Fruit fly (Drosophila melanogaster) whole organism, embryonic: ENCODE measurements around the gene CG31875.

Experiments used
- Blimp-1 ChIP-seq: fragments of 200-800 bp; sonication (Bioruptor generic); optimal IDR thresholded peaks from 3 replicates; lab custom pipeline; 2018; ENCODE audit warnings: missing biosample characterization, missing genetic modification characterization, mild to moderate bottlenecking, moderate library complexity, missing genetic modification reagents
- CG10147 ChIP-seq: fragments of 200-800 bp; sonication (Bioruptor generic); optimal IDR thresholded peaks from 2 replicates; lab custom pipeline; 2019; ENCODE audit warnings: missing biosample characterization, mild to moderate bottlenecking, missing genetic modification characterization, moderate library complexity
- CG10565 ChIP-seq: fragments of 200-800 bp; sonication (Bioruptor generic); optimal IDR thresholded peaks from 3 replicates; lab custom pipeline; 2016; ENCODE audit warnings: missing biosample characterization, mild to moderate bottlenecking, missing genetic modification characterization
- CG10979 ChIP-seq: fragments of 200-800 bp; sonication (Bioruptor generic); optimal IDR thresholded peaks from 2 replicates; lab custom pipeline; 2018; ENCODE audit warnings: missing biosample characterization, mild to moderate bottlenecking, missing genetic modification characterization, moderate library complexity
- CG12104 ChIP-seq: fragments of 200-800 bp; sonication (Bioruptor generic); optimal IDR thresholded peaks from 3 replicates; lab custom pipeline; 2016; ENCODE audit warnings: missing biosample characterization, missing genetic modification characterization
- CG12769 ChIP-seq: fragments of 200-800 bp; sonication (Bioruptor generic); optimal IDR thresholded peaks from 2 replicates; lab custom pipeline; 2019; ENCODE audit warnings: missing biosample characterization, mild to moderate bottlenecking, missing genetic modification characterization, moderate library complexity
- CG13894 ChIP-seq: fragments of 200-800 bp; sonication (Bioruptor generic); optimal IDR thresholded peaks from 3 replicates; lab custom pipeline; 2018; ENCODE audit warnings: missing biosample characterization, mild to moderate bottlenecking, missing genetic modification characterization, moderate library complexity
- CG14014 ChIP-seq: fragments of 200-800 bp; sonication (Bioruptor generic); IDR thresholded peaks from 2 replicates; pipeline ENCODE4 v1.3.6; 2022; ENCODE audit warnings: missing biosample characterization, missing genetic modification characterization
- CG16813 ChIP-seq: fragments of 200-800 bp; sonication (Bioruptor generic); IDR thresholded peaks from 3 replicates; pipeline ENCODE4 v1.3.6; 2022; ENCODE audit warnings: missing biosample characterization, missing genetic modification characterization; ENCODE audit not compliant: partially characterized antibody
- CG2120 ChIP-seq: fragments of 200-800 bp; sonication (Bioruptor generic); optimal IDR thresholded peaks from 3 replicates; lab custom pipeline; 2016; ENCODE audit warnings: missing biosample characterization, missing genetic modification characterization
- CG31388 ChIP-seq: fragments of 200-800 bp; sonication (Bioruptor generic); optimal IDR thresholded peaks from 2 replicates; lab custom pipeline; 2016; ENCODE audit warnings: missing biosample characterization, missing genetic modification characterization
- CG3163 ChIP-seq: fragments of 200-800 bp; sonication (Bioruptor generic); optimal IDR thresholded peaks from 3 replicates; lab custom pipeline; 2016; ENCODE audit warnings: missing biosample characterization, missing genetic modification characterization
- CG32532 ChIP-seq: fragments of 200-800 bp; sonication (Bioruptor generic); IDR thresholded peaks from 2 replicates; pipeline ENCODE4 v1.3.6; 2022; ENCODE audit warnings: missing biosample characterization, missing genetic modification characterization
- CG3726 ChIP-seq: fragments of 200-800 bp; sonication (Bioruptor generic); IDR thresholded peaks from 3 replicates; pipeline ENCODE4, ENCODE4 v1.3.6; 2022; ENCODE audit warnings: missing biosample characterization, missing genetic modification characterization
- CG4730 ChIP-seq: fragments of 200-800 bp; sonication (Bioruptor generic); IDR thresholded peaks from 2 replicates; pipeline ENCODE4 v1.3.6; 2022; ENCODE audit warnings: missing biosample characterization, missing genetic modification characterization
- CG4854 ChIP-seq: fragments of 200-800 bp; sonication (Bioruptor generic); optimal IDR thresholded peaks from 2 replicates; lab custom pipeline; 2016; ENCODE audit warnings: missing biosample characterization, missing genetic modification characterization, inconsistent platforms
- CG6175 ChIP-seq: fragments of 200-800 bp; sonication (Bioruptor generic); IDR thresholded peaks from 3 replicates; pipeline ENCODE4 v1.3.6; 2022; ENCODE audit warnings: missing biosample characterization, missing genetic modification characterization
- CG7963 ChIP-seq: fragments of 200-800 bp; sonication (Bioruptor generic); IDR thresholded peaks from 3 replicates; pipeline ENCODE4 v1.3.6; 2022; ENCODE audit warnings: missing biosample characterization, missing genetic modification characterization; ENCODE audit not compliant: partially characterized antibody
- CG8290 ChIP-seq, 3 experiments: fragments of 200-800 bp; sonication (Bioruptor generic); optimal IDR thresholded peaks; 2 replicates each; lab custom pipeline; 2016 to 2019; ENCODE audit warnings: missing biosample characterization in 3 of 3, missing genetic modification characterization in 3 of 3, mild to moderate bottlenecking in 2 of 3, moderate library complexity in 1 of 3
- CG8388 ChIP-seq: fragments of 200-800 bp; sonication (Bioruptor generic); optimal IDR thresholded peaks from 2 replicates; lab custom pipeline; 2019; ENCODE audit warnings: missing biosample characterization, mild to moderate bottlenecking, missing genetic modification characterization, moderate library complexity
- CoRest ChIP-seq: fragments of 200-800 bp; sonication (Bioruptor generic); optimal IDR thresholded peaks from 3 replicates; lab custom pipeline; 2018; ENCODE audit warnings: missing biosample characterization, mild to moderate bottlenecking, missing genetic modification characterization, moderate library complexity
- Fer2 ChIP-seq: fragments of 200-800 bp; sonication (Bioruptor generic); optimal IDR thresholded peaks from 2 replicates; lab custom pipeline; 2018; ENCODE audit warnings: missing biosample characterization, mild to moderate bottlenecking, missing genetic modification characterization, moderate library complexity
- Lhr ChIP-seq: fragments of 200-800 bp; sonication (Bioruptor generic); optimal IDR thresholded peaks from 3 replicates; lab custom pipeline; 2017; ENCODE audit warnings: mild to moderate bottlenecking, missing biosample characterization, missing genetic modification reagents, missing genetic modification characterization
- Med ChIP-seq: fragments of 200-800 bp; sonication (Bioruptor generic); peaks from one replicate; lab custom pipeline; 2016; ENCODE audit warnings: missing biosample characterization, missing genetic modification characterization, mild to moderate bottlenecking, inconsistent platforms, moderate library complexity
- NK7.1 ChIP-seq: fragments of 200-800 bp; sonication (Bioruptor generic); optimal IDR thresholded peaks from 3 replicates; lab custom pipeline; 2016; ENCODE audit warnings: missing biosample characterization, missing genetic modification characterization
- Neu2 ChIP-seq: fragments of 200-800 bp; sonication (Bioruptor generic); optimal IDR thresholded peaks from 3 replicates; lab custom pipeline; 2016; ENCODE audit warnings: missing biosample characterization, missing genetic modification characterization, borderline replicate concordance
- Nf-YA ChIP-seq: fragments of 200-800 bp; sonication (Bioruptor generic); IDR thresholded peaks from 2 replicates; pipeline ENCODE4 v1.3.6; 2022; ENCODE audit warnings: missing biosample characterization, missing genetic modification characterization
- Nf-YB ChIP-seq: fragments of 200-800 bp; sonication (Bioruptor generic); optimal IDR thresholded peaks from 3 replicates; lab custom pipeline; 2019; ENCODE audit warnings: missing biosample characterization, mild to moderate bottlenecking, missing genetic modification characterization, moderate library complexity
- Sin3A ChIP-seq: fragments of >200 bp; optimal IDR thresholded peaks from 2 replicates; lab custom pipeline; 2018
- Sry-δ ChIP-seq: fragments of 200-800 bp; sonication (Bioruptor generic); optimal IDR thresholded peaks from 2 replicates; lab custom pipeline; 2016; ENCODE audit warnings: missing biosample characterization, missing genetic modification characterization
- Tbp ChIP-seq: fragments of >200 bp; optimal IDR thresholded peaks from 2 replicates; lab custom pipeline; 2018; ENCODE audit warnings: missing biosample characterization, missing genetic modification characterization
- Usf ChIP-seq: fragments of 200-800 bp; sonication (Bioruptor generic); optimal IDR thresholded peaks from 2 replicates; lab custom pipeline; 2017; ENCODE audit warnings: missing genotype, missing biosample characterization, missing genetic modification characterization
- amos ChIP-seq: fragments of 200-800 bp; sonication (Bioruptor generic); IDR thresholded peaks from 2 replicates; pipeline ENCODE4 v1.3.6; 2022; ENCODE audit warnings: missing biosample characterization, missing genetic modification characterization; ENCODE audit not compliant: partially characterized antibody
- ara ChIP-seq: fragments of 200-800 bp; sonication (Bioruptor generic); IDR thresholded peaks from 2 replicates; pipeline ENCODE4 v1.3.6; 2022; ENCODE audit warnings: missing biosample characterization, missing genetic modification characterization
- btn ChIP-seq: fragments of 200-800 bp; sonication (Bioruptor generic); optimal IDR thresholded peaks from 2 replicates; lab custom pipeline; 2016; ENCODE audit warnings: missing biosample characterization, missing genetic modification characterization
- gcm ChIP-seq: fragments of 200-800 bp; sonication (Bioruptor generic); optimal IDR thresholded peaks from 2 replicates; lab custom pipeline; 2019; ENCODE audit warnings: missing biosample characterization, mild to moderate bottlenecking, missing genetic modification characterization, moderate library complexity
- grn ChIP-seq: fragments of 200-800 bp; sonication (Bioruptor generic); optimal IDR thresholded peaks from 3 replicates; lab custom pipeline; 2017; ENCODE audit warnings: missing biosample characterization, missing genetic modification characterization
- gsb ChIP-seq: fragments of 200-800 bp; sonication (Bioruptor generic); IDR thresholded peaks from 2 replicates; pipeline ENCODE4 v1.3.6; 2022; ENCODE audit warnings: missing biosample characterization, missing genetic modification characterization
- hbn ChIP-seq: fragments of 200-800 bp; sonication (Bioruptor generic); IDR thresholded peaks from 2 replicates; pipeline ENCODE4 v1.3.6; 2022; ENCODE audit warnings: missing biosample characterization, missing genetic modification characterization; ENCODE audit not compliant: partially characterized antibody
- jing ChIP-seq: fragments of 200-800 bp; sonication (Bioruptor generic); optimal IDR thresholded peaks from 2 replicates; lab custom pipeline; 2018; ENCODE audit warnings: missing biosample characterization, mild to moderate bottlenecking, missing genetic modification characterization
- nerfin-2 ChIP-seq: fragments of 200-800 bp; sonication (Bioruptor generic); IDR thresholded peaks from 2 replicates; pipeline ENCODE4 v1.3.6; 2022; ENCODE audit warnings: missing biosample characterization, missing genetic modification characterization; ENCODE audit not compliant: partially characterized antibody
- pan ChIP-seq, 4 experiments: fragments of >200 bp in 3 of 4; fragments of 200-800 bp in 1 of 4; sonication (Bioruptor generic) in 1 of 4; optimal IDR thresholded peaks in 3 of 4; IDR thresholded peaks in 1 of 4; 2 replicates each; pipeline versions ENCODE4 v1.3.6 to Lab custom; 2017 to 2022; ENCODE audit warnings: missing biosample characterization in 2 of 4, missing genetic modification characterization in 2 of 4, mixed read lengths in 1 of 4
- phol ChIP-seq: fragments of 200-800 bp; sonication (Bioruptor generic); optimal IDR thresholded peaks from 3 replicates; lab custom pipeline; 2018; ENCODE audit warnings: missing biosample characterization, mild to moderate bottlenecking, missing genetic modification characterization, moderate library complexity
- pita ChIP-seq: fragments of 200-800 bp; sonication (Bioruptor generic); optimal IDR thresholded peaks from 2 replicates; lab custom pipeline; 2017; ENCODE audit warnings: missing biosample characterization, mild to moderate bottlenecking, missing genetic modification characterization
- sim ChIP-seq: fragments of 200-800 bp; sonication (Bioruptor generic); IDR thresholded peaks from 2 replicates; pipeline ENCODE4 v1.3.6; 2022; ENCODE audit warnings: missing biosample characterization, missing genetic modification characterization
- sob ChIP-seq: fragments of 200-800 bp; sonication (Bioruptor generic); IDR thresholded peaks from 2 replicates; pipeline ENCODE4 v1.3.6; 2022; ENCODE audit warnings: missing biosample characterization, missing genetic modification characterization
- sug ChIP-seq: fragments of 200-800 bp; optimal IDR thresholded peaks from 2 replicates; lab custom pipeline; 2019; ENCODE audit warnings: missing biosample characterization, mild to moderate bottlenecking, missing genetic modification characterization, moderate library complexity

Gene CG31875

DNA sequence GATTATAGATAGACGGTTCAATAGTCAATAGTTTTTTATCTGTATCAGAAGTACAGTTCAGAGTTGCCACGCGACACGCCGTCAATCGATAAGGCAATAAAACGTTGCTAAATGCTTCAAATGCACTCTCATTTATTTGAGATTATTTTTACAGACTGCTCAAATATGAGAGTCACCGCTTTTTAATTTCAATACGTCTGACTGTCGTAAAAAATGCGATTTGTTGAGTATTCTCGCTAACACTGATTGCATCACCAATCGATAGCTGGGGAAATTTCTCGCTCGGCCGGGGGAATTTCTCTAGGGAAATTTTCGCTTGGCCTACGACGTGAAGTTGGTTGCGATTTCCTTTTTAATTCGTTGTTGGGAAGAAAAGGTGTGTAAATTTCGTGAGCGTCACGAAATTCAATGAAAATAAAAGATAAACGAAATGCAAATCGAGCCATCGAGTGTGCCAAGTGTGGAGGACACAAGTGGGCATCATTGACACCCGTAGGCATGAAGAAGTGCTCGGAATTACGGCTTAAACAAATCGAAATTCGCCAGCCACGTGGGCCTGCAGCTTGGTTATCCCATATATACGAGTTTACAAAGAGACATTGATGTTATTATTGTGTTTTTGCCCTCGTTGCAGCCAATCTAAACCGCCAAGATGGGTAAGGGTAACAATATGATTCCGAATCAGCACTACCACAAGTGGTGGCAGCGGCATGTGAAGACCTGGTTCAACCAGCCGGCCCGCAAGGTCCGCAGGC, 35.4 kb downstream of the CG31875 start, which contains the start of the genes Dref and RpL13 (continued):
- TF ChIP-seq jing = no peak
- peak; percentile 66 for TF ChIP-seq CG14014
- peak; percentile 75 for TF ChIP-seq CG10979 (tag; lab: Kevin White, UChicago)
- TF ChIP-seq CG7963 (GFP tag; lab: Robert Waterston, UW) = peak; percentile 66; the same call in 1 of the 3 replicates
- peak; percentile 3 for TF ChIP-seq CG31388
- peak; percentile 73 for TF ChIP-seq btn (GFP tag; lab: Kevin White, UChicago)
- no peak for TF ChIP-seq pita
- peak; percentile 81 for TF ChIP-seq CG10147 (GFP tag; lab: Kevin White, UChicago)
- TF ChIP-seq sug (tag; lab: Kevin White, UChicago) = peak; percentile 90
- TF ChIP-seq Fer2 (tag; lab: Kevin White, UChicago) = peak; percentile 86
- peak; percentile 52 for TF ChIP-seq Neu2 (GFP tag; lab: Kevin White, UChicago)
- peak; percentile 99 for TF ChIP-seq Med (GFP tag; lab: Kevin White, UChicago)
- TF ChIP-seq grn = peak; percentile 86
- peak; percentile 72 for TF ChIP-seq Nf-YA (GFP tag; lab: Robert Waterston, UW)
- no peak for TF ChIP-seq Tbp (GFP tag; lab: Kevin White, UChicago)
- peak; percentile 75 for TF ChIP-seq ara (GFP tag; lab: Robert Waterston, UW)
- TF ChIP-seq CG16813 (GFP tag; lab: Robert Waterston, UW) = peak; percentile 79
- peak; percentile 83 for TF ChIP-seq Sin3A (lab: Kevin White, UChicago)
- TF ChIP-seq CG4854 (GFP tag; lab: Kevin White, UChicago) = peak; percentile 86
- TF ChIP-seq sob = peak; percentile 83
- TF ChIP-seq CG32532 (GFP tag; lab: Robert Waterston, UW) = peak; percentile 81
- peak; percentile 55; the same call in 1 of the 3 replicates for TF ChIP-seq CG3726 (GFP tag; lab: Robert Waterston, UW)
- peak; percentile 67 for TF ChIP-seq CG8290 (GFP tag; optimal IDR thresholded peaks at IDR 0.05; lab: Kevin White, UChicago)
- peak; percentile 87 to 92 for TF ChIP-seq CG8290 (tag; optimal IDR thresholded peaks at IDR 0.05; lab: Kevin White, UChicago)
- peak; percentile 76 for TF ChIP-seq CG8388
- peak; percentile 85 for TF ChIP-seq CG2120 (GFP tag; lab: Kevin White, UChicago)
- peak; percentile 83 for TF ChIP-seq nerfin-2 (GFP tag; lab: Robert Waterston, UW)
- peak; percentile 74 for TF ChIP-seq Nf-YB (GFP tag; lab: Kevin White, UChicago)
- TF ChIP-seq Lhr = peak; percentile 80
- TF ChIP-seq hbn = peak; percentile 67
- no peak for TF ChIP-seq CG12769
- no peak for TF ChIP-seq pan (optimal IDR thresholded peaks at IDR 0.05; lab: Kevin White, UChicago)
- TF ChIP-seq pan (GFP tag; optimal IDR thresholded peaks at IDR 0.05 in 1 of 2, IDR thresholded peaks at IDR 0.05 in 1 of 2) = peak in 1 of 2 experiments; percentile 75
- peak; percentile 92 for TF ChIP-seq NK7.1 (GFP tag; lab: Kevin White, UChicago)
- TF ChIP-seq CG6175 = peak; percentile 79
- TF ChIP-seq CG10565 = no peak
- TF ChIP-seq Sry-δ (GFP tag; lab: Kevin White, UChicago) = peak; percentile 92
- TF ChIP-seq Blimp-1 = peak; percentile 66
- TF ChIP-seq phol = peak; percentile 74
- TF ChIP-seq CoRest (tag; lab: Kevin White, UChicago) = peak; percentile 76
- TF ChIP-seq gcm (GFP tag; lab: Kevin White, UChicago) = peak; percentile 86
- TF ChIP-seq CG3163 (GFP tag; lab: Kevin White, UChicago) = peak; percentile 70
- peak; percentile 32 for TF ChIP-seq Usf (GFP tag; lab: Kevin White, UChicago)
- peak; percentile 85 for TF ChIP-seq CG13894 (tag; lab: Kevin White, UChicago)
- no peak; the same call in 1 of the 2 replicates for TF ChIP-seq CG4730 (GFP tag; lab: Robert Waterston, UW)
- TF ChIP-seq CG12104 = peak; percentile 78
- TF ChIP-seq sim (GFP tag; lab: Robert Waterston, UW) = peak; percentile 76
- TF ChIP-seq amos (GFP tag; lab: Robert Waterston, UW) = peak; percentile 72
- TF ChIP-seq gsb (GFP tag; lab: Robert Waterston, UW) = no peak
